Fruit fly (Drosophila melanogaster): Measurements from ENCODE around the gene VAChT.
A peak's percentile ranks its signal among the peaks of the same experiment; 100 is the strongest.

The VAChT gene

dm6 chr3R:18669812-18670211, 35.5 kb upstream of the VAChT start (continued):
- TF ChIP-seq achi (GFP tag; optimal IDR thresholded peaks at IDR 0.05): peak; percentile 69
- peak; percentile 62 for TF ChIP-seq cyc (GFP tag; optimal IDR thresholded peaks at IDR 0.05)
- no peak for TF ChIP-seq CG6854 (GFP tag; optimal IDR thresholded peaks at IDR 0.05)
- TF ChIP-seq dac (GFP tag; optimal IDR thresholded peaks at IDR 0.05): peak; percentile 45
- TF ChIP-seq Blimp-1 (GFP tag; optimal IDR thresholded peaks at IDR 0.05): no peak
- no peak for TF ChIP-seq CG6276 (GFP tag; optimal IDR thresholded peaks at IDR 0.05)
- TF ChIP-seq Eip75B (GFP tag; optimal IDR thresholded peaks at IDR 0.05): peak; percentile 62
- TF ChIP-seq CG8632 (GFP tag; optimal IDR thresholded peaks at IDR 0.05): peak; percentile 37
- TF ChIP-seq eg (GFP tag; IDR thresholded peaks at IDR 0.05): peak; percentile 80
- TF ChIP-seq Ets96B (tag; optimal IDR thresholded peaks at IDR 0.05): peak; percentile 75
- peak; percentile 3 for TF ChIP-seq CG8319 (GFP tag; optimal IDR thresholded peaks at IDR 0.05)
- no peak for TF ChIP-seq Hr4 (GFP tag; optimal IDR thresholded peaks at IDR 0.05)
- peak; percentile 37 for TF ChIP-seq vri (GFP tag; optimal IDR thresholded peaks at IDR 0.05)
- peak; percentile 75 for TF ChIP-seq CG6808 (GFP tag; optimal IDR thresholded peaks at IDR 0.05)
- TF ChIP-seq CG10631 (GFP tag; optimal IDR thresholded peaks at IDR 0.05): no peak
- no peak for TF ChIP-seq Ets21C (GFP tag; optimal IDR thresholded peaks at IDR 0.05)
- no peak for TF ChIP-seq Lpt (GFP tag; optimal IDR thresholded peaks at IDR 0.05)
- peak; percentile 76 for TF ChIP-seq Sox14 (GFP tag; optimal IDR thresholded peaks at IDR 0.05)
- TF ChIP-seq pdm3 (GFP tag; optimal IDR thresholded peaks at IDR 0.05): no peak
- peak; percentile 74 for TF ChIP-seq OdsH (GFP tag; optimal IDR thresholded peaks at IDR 0.05)
- TF ChIP-seq CG4318 (GFP tag; optimal IDR thresholded peaks at IDR 0.05): no peak
- TF ChIP-seq Hr38 (GFP tag; optimal IDR thresholded peaks at IDR 0.05): no peak
- TF ChIP-seq Met (GFP tag; optimal IDR thresholded peaks at IDR 0.05): peak; percentile 62
- TF ChIP-seq CG3032 (tag; optimal IDR thresholded peaks at IDR 0.05): peak; percentile 72
- TF ChIP-seq CG8119 (GFP tag; IDR thresholded peaks at IDR 0.05): peak; percentile 74
- no peak for TF ChIP-seq Hr39 (GFP tag; optimal IDR thresholded peaks at IDR 0.05)
- TF ChIP-seq ss (GFP tag; optimal IDR thresholded peaks at IDR 0.05): peak; percentile 47 to 66
- TF ChIP-seq CG11762 (GFP tag; optimal IDR thresholded peaks at IDR 0.05; ENCODE audit: insufficient read depth): peak; percentile 57
- peak; percentile 34 for TF ChIP-seq CG1621 (tag; optimal IDR thresholded peaks at IDR 0.05)
- peak; percentile 68 for TF ChIP-seq topi (GFP tag; optimal IDR thresholded peaks at IDR 0.05)
- TF ChIP-seq Smox (GFP tag; optimal IDR thresholded peaks at IDR 0.05): no peak
- TF ChIP-seq net (GFP tag; optimal IDR thresholded peaks at IDR 0.05): peak; percentile 60
- TF ChIP-seq Eip93F (GFP tag; optimal IDR thresholded peaks at IDR 0.05): no peak
- peak; percentile 93 for TF ChIP-seq Eip78C (GFP tag)
- peak; percentile 57 for TF ChIP-seq lz (GFP tag; optimal IDR thresholded peaks at IDR 0.05)
- no peak for TF ChIP-seq spab (GFP tag; optimal IDR thresholded peaks at IDR 0.05)
- no peak for TF ChIP-seq fd85E (GFP tag; optimal IDR thresholded peaks at IDR 0.05)
- peak; percentile 57 for TF ChIP-seq Gug (GFP tag; IDR thresholded peaks at IDR 0.05)

DNA sequence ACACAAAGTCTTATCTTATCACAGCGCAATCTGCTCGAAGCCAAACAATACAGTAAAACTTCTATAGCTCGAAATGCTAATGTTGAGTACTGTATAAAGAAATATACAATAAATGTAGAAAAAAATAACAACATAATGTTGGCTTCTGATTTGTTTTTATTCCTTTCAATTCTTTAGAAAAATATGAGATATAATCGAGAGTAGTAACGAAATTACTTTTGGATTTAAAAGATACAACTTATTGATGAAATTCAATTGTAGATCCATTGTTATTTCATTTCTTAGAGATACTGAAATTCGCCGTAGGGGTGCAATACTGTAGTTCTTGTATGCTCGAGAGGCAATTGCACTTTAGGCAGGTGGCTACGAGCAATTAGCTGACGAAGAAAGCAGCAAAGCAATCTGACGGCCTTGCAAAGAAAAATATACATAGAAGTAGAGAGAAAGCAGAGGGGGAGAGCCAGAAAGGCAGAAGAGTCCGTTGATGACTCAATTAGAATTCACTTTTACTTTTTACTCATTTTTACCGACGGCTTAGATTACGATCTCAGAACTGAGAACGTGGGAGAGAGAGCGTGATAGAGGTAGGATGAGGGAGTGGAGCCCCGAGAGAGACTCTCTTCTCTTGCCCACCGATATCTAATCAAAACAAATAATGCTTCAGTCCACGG, 34.7 kb upstream of the VAChT start:
- TF ChIP-seq CG16779 (tag; optimal IDR thresholded peaks at IDR 0.05): no peak
- TF ChIP-seq CG31627 (GFP tag; optimal IDR thresholded peaks at IDR 0.05): peak; percentile 35
- peak; percentile 70 for TF ChIP-seq vri (GFP tag; optimal IDR thresholded peaks at IDR 0.05)
- TF ChIP-seq CG11902 (GFP tag; optimal IDR thresholded peaks at IDR 0.05): no peak
- TF ChIP-seq Eip78C (GFP tag): peak; percentile 95
- no peak for TF ChIP-seq ss (GFP tag; optimal IDR thresholded peaks at IDR 0.05)
- no peak for TF ChIP-seq Hr38 (GFP tag; optimal IDR thresholded peaks at IDR 0.05)
- TF ChIP-seq Lpt (GFP tag; optimal IDR thresholded peaks at IDR 0.05): no peak
- peak; percentile 51 for TF ChIP-seq achi (GFP tag; optimal IDR thresholded peaks at IDR 0.05)
- no peak for TF ChIP-seq CG6808 (GFP tag; optimal IDR thresholded peaks at IDR 0.05)
- TF ChIP-seq CG34406 (GFP tag; optimal IDR thresholded peaks at IDR 0.05): no peak
- TF ChIP-seq Eip93F (GFP tag; optimal IDR thresholded peaks at IDR 0.05): no peak
- TF ChIP-seq dac (GFP tag; optimal IDR thresholded peaks at IDR 0.05): peak; percentile 40
- TF ChIP-seq Gug (GFP tag; IDR thresholded peaks at IDR 0.05): peak; percentile 51
- TF ChIP-seq fd59A (GFP tag; optimal IDR thresholded peaks at IDR 0.05): peak; percentile 1
- TF ChIP-seq CG1621 (tag; optimal IDR thresholded peaks at IDR 0.05): no peak
- no peak for TF ChIP-seq CG4318 (GFP tag; optimal IDR thresholded peaks at IDR 0.05)
- TF ChIP-seq cyc (GFP tag; optimal IDR thresholded peaks at IDR 0.05): peak; percentile 44
- no peak for TF ChIP-seq Sox15 (GFP tag; optimal IDR thresholded peaks at IDR 0.05)
- no peak for TF ChIP-seq CG9139 (GFP tag; optimal IDR thresholded peaks at IDR 0.05)
- no peak for TF ChIP-seq CG10669 (GFP tag; optimal IDR thresholded peaks at IDR 0.05)
- peak; percentile 26 for TF ChIP-seq Blimp-1 (GFP tag; optimal IDR thresholded peaks at IDR 0.05)
- TF ChIP-seq fkh (GFP tag; optimal IDR thresholded peaks at IDR 0.05): peak; percentile 25
- TF ChIP-seq svp (GFP tag): peak; percentile 90
- no peak for TF ChIP-seq spab (GFP tag; optimal IDR thresholded peaks at IDR 0.05)
- TF ChIP-seq esn (GFP tag; optimal IDR thresholded peaks at IDR 0.05): peak; percentile 73
- no peak for TF ChIP-seq pdm3 (GFP tag; optimal IDR thresholded peaks at IDR 0.05)
- TF ChIP-seq net (GFP tag; optimal IDR thresholded peaks at IDR 0.05): peak; percentile 0
